Fruit fly (Drosophila melanogaster) whole organism, embryonic: ENCODE measurements around the gene CG11052.

ENCODE experiments used
- Asciz ChIP-seq: fragments of 200-800 bp; sonication (Bioruptor generic); optimal IDR thresholded peaks from 2 replicates; lab custom pipeline; 2017; ENCODE audit warnings: missing biosample characterization, mild to moderate bottlenecking, missing genetic modification characterization, missing genetic modification reagents
- Blimp-1 ChIP-seq: fragments of 200-800 bp; sonication (Bioruptor generic); optimal IDR thresholded peaks from 3 replicates; lab custom pipeline; 2018; ENCODE audit warnings: missing biosample characterization, missing genetic modification characterization, mild to moderate bottlenecking, moderate library complexity, missing genetic modification reagents
- CG1024 ChIP-seq: fragments of 200-800 bp; sonication (Bioruptor generic); IDR thresholded peaks from 2 replicates; pipeline ENCODE4 v1.3.6; 2022; ENCODE audit warnings: missing biosample characterization, missing genetic modification characterization
- CG10979 ChIP-seq: fragments of 200-800 bp; sonication (Bioruptor generic); optimal IDR thresholded peaks from 2 replicates; lab custom pipeline; 2018; ENCODE audit warnings: missing biosample characterization, mild to moderate bottlenecking, missing genetic modification characterization, moderate library complexity
- CG12299 ChIP-seq: fragments of 200-800 bp; sonication (Bioruptor generic); optimal IDR thresholded peaks from 2 replicates; lab custom pipeline; 2018; ENCODE audit warnings: missing biosample characterization, mild to moderate bottlenecking, missing genetic modification characterization
- CG17361 ChIP-seq: fragments of 200-800 bp; sonication (Bioruptor generic); IDR thresholded peaks from 3 replicates; pipeline ENCODE4 v1.3.6; 2022; ENCODE audit warnings: missing biosample characterization, missing genetic modification characterization
- CG17829 ChIP-seq: fragments of 200-800 bp; optimal IDR thresholded peaks from 2 replicates; lab custom pipeline; 2019; ENCODE audit warnings: missing biosample characterization, mild to moderate bottlenecking, missing genetic modification characterization, moderate library complexity
- CG18262 ChIP-seq: fragments of 200-800 bp; optimal IDR thresholded peaks from 3 replicates; lab custom pipeline; 2019; ENCODE audit warnings: missing biosample characterization, mild to moderate bottlenecking, missing genetic modification characterization, moderate library complexity
- CG32772 ChIP-seq: fragments of 200-800 bp; sonication (Bioruptor generic); IDR thresholded peaks from 2 replicates; pipeline ENCODE4 v1.3.6; 2022; ENCODE audit warnings: missing biosample characterization, missing genetic modification characterization
- CG3847 ChIP-seq: fragments of 200-800 bp; sonication (Bioruptor generic); IDR thresholded peaks from 2 replicates; pipeline ENCODE4 v1.3.6; 2022; ENCODE audit warnings: missing biosample characterization, missing genetic modification characterization
- CG6254 ChIP-seq: fragments of 200-800 bp; sonication (Bioruptor generic); optimal IDR thresholded peaks from 3 replicates; lab custom pipeline; 2017; ENCODE audit warnings: mild to moderate bottlenecking, missing biosample characterization, missing genetic modification reagents, missing genetic modification characterization
- CG7745 ChIP-seq: fragments of 200-800 bp; sonication (Bioruptor generic); optimal IDR thresholded peaks from 2 replicates; lab custom pipeline; 2018; ENCODE audit warnings: missing biosample characterization, mild to moderate bottlenecking, missing genetic modification characterization, moderate library complexity
- CG9609 ChIP-seq: fragments of 200-800 bp; sonication (Bioruptor generic); optimal IDR thresholded peaks from 3 replicates; lab custom pipeline; 2016; ENCODE audit warnings: missing biosample characterization, missing genetic modification characterization
- D ChIP-seq, 2 experiments: fragments of 200-800 bp in 1 of 2; fragments of >200 bp in 1 of 2; sonication (Bioruptor generic) in 1 of 2; optimal IDR thresholded peaks; 2 replicates in 1 of 2; 3 replicates in 1 of 2; lab custom pipeline; 2017; ENCODE audit warnings: mild to moderate bottlenecking in 1 of 2, missing biosample characterization in 1 of 2, missing genetic modification characterization in 1 of 2, missing genetic modification reagents in 1 of 2
- Dbx ChIP-seq: fragments of 200-800 bp; sonication (Bioruptor generic); IDR thresholded peaks from 3 replicates; pipeline ENCODE4 v1.3.6; 2022; ENCODE audit warnings: missing biosample characterization, missing genetic modification characterization
- Deaf1 ChIP-seq: fragments of 200-800 bp; optimal IDR thresholded peaks from 3 replicates; lab custom pipeline; 2019; ENCODE audit warnings: missing biosample characterization, mild to moderate bottlenecking, missing genetic modification characterization, moderate library complexity
- Doc3 ChIP-seq: fragments of 200-800 bp; sonication (Bioruptor generic); IDR thresholded peaks from 3 replicates; pipeline ENCODE4 v1.3.6; 2022; ENCODE audit warnings: missing biosample characterization, missing genetic modification characterization; ENCODE audit not compliant: partially characterized antibody
- E2f1 ChIP-seq: fragments of 200-800 bp; sonication (Bioruptor generic); IDR thresholded peaks from 2 replicates; pipeline ENCODE4 v1.3.6; 2022; ENCODE audit warnings: missing biosample characterization, missing genetic modification characterization
- Fer3 ChIP-seq: fragments of 200-800 bp; sonication (Bioruptor generic); optimal IDR thresholded peaks from 2 replicates; lab custom pipeline; 2018; ENCODE audit warnings: missing biosample characterization, mild to moderate bottlenecking, missing genetic modification characterization, moderate library complexity
- GATAe ChIP-seq: fragments of 200-800 bp; sonication (Bioruptor generic); conservative IDR thresholded peaks from 2 replicates; pipeline ENCODE4 v1.3.6; 2022; ENCODE audit warnings: missing biosample characterization, missing genetic modification characterization
- H2.0 ChIP-seq: fragments of 200-800 bp; sonication (Bioruptor generic); IDR thresholded peaks from 2 replicates; pipeline ENCODE4 v1.3.6; 2022; ENCODE audit warnings: missing biosample characterization, missing genetic modification characterization
- HLH3B ChIP-seq: fragments of 200-800 bp; sonication (Bioruptor generic); IDR thresholded peaks from 2 replicates; pipeline ENCODE4 v1.3.6; 2022; ENCODE audit warnings: missing biosample characterization, missing genetic modification characterization
- Hr51 ChIP-seq, 2 experiments: fragments of 200-800 bp; sonication (Bioruptor generic); optimal IDR thresholded peaks; 2 replicates in 1 of 2; 3 replicates in 1 of 2; lab custom pipeline; 2016 to 2018; ENCODE audit warnings: missing biosample characterization in 2 of 2, missing genetic modification characterization in 2 of 2, mild to moderate bottlenecking in 1 of 2, moderate library complexity in 1 of 2
- Hr78 ChIP-seq, 2 experiments: fragments of 200-800 bp in 1 of 2; fragments of >200 bp in 1 of 2; sonication (Bioruptor generic) in 1 of 2; optimal IDR thresholded peaks; 2 replicates each; lab custom pipeline; 2017 to 2019; ENCODE audit warnings: missing biosample characterization in 2 of 2, missing genetic modification characterization in 2 of 2, mild to moderate bottlenecking in 1 of 2, moderate library complexity in 1 of 2
- Max ChIP-seq: fragments of 200-800 bp; sonication (Bioruptor generic); optimal IDR thresholded peaks from 2 replicates; lab custom pipeline; 2016; ENCODE audit warnings: missing biosample characterization, mild to moderate bottlenecking, missing genetic modification characterization
- Med ChIP-seq: fragments of 200-800 bp; sonication (Bioruptor generic); peaks from one replicate; lab custom pipeline; 2016; ENCODE audit warnings: missing biosample characterization, missing genetic modification characterization, mild to moderate bottlenecking, inconsistent platforms, moderate library complexity
- Ssrp ChIP-seq: fragments of 200-800 bp; sonication (Bioruptor generic); optimal IDR thresholded peaks from 2 replicates; lab custom pipeline; 2018; ENCODE audit warnings: missing biosample characterization, mild to moderate bottlenecking, missing genetic modification characterization, moderate library complexity
- aop ChIP-seq: fragments of 200-800 bp; sonication (Bioruptor generic); IDR thresholded peaks from 2 replicates; pipeline ENCODE4 v1.3.6; 2022; ENCODE audit warnings: missing biosample characterization, missing genetic modification characterization
- az2 ChIP-seq: fragments of 200-800 bp; sonication (Bioruptor generic); optimal IDR thresholded peaks from 3 replicates; lab custom pipeline; 2016; ENCODE audit warnings: missing biosample characterization, missing genetic modification characterization
- br ChIP-seq: fragments of >200 bp; optimal IDR thresholded peaks from 2 replicates; lab custom pipeline; 2017
- bsh ChIP-seq, 2 experiments: fragments of 200-800 bp; sonication (Bioruptor generic); optimal IDR thresholded peaks; 2 replicates each; lab custom pipeline; 2017 to 2018; ENCODE audit warnings: mild to moderate bottlenecking in 2 of 2, missing biosample characterization in 2 of 2, missing genetic modification characterization in 2 of 2, moderate library complexity in 1 of 2
- cas ChIP-seq: fragments of 200-800 bp; sonication (Bioruptor generic); IDR thresholded peaks from 2 replicates; pipeline ENCODE4 v1.3.6; 2022; ENCODE audit warnings: missing biosample characterization, missing genetic modification characterization
- caup ChIP-seq: fragments of 200-800 bp; sonication (Bioruptor generic); optimal IDR thresholded peaks from 3 replicates; lab custom pipeline; 2017; ENCODE audit warnings: missing biosample characterization, mild to moderate bottlenecking, missing genetic modification characterization, moderate library complexity; ENCODE audit not compliant: severe bottlenecking
- dmrt99B ChIP-seq: fragments of 200-800 bp; sonication (Bioruptor generic); optimal IDR thresholded peaks from 2 replicates; lab custom pipeline; 2018; ENCODE audit warnings: missing biosample characterization, mild to moderate bottlenecking, missing genetic modification characterization, moderate library complexity
- ems ChIP-seq: fragments of 200-800 bp; sonication (Bioruptor generic); optimal IDR thresholded peaks from 3 replicates; lab custom pipeline; 2016; ENCODE audit warnings: missing biosample characterization, missing genetic modification characterization
- esg ChIP-seq: fragments of 200-800 bp; sonication (Bioruptor generic); conservative IDR thresholded peaks from 2 replicates; pipeline ENCODE4 v1.3.6; 2022; ENCODE audit warnings: missing biosample characterization, missing genetic modification characterization
- gem ChIP-seq: fragments of 200-800 bp; sonication (Bioruptor generic); optimal IDR thresholded peaks from 2 replicates; lab custom pipeline; 2019; ENCODE audit warnings: missing biosample characterization, mild to moderate bottlenecking, missing genetic modification characterization, moderate library complexity
- ind ChIP-seq: fragments of 200-800 bp; sonication (Bioruptor generic); optimal IDR thresholded peaks from 3 replicates; lab custom pipeline; 2016; ENCODE audit warnings: missing biosample characterization, missing genetic modification characterization
- klu ChIP-seq: fragments of 200-800 bp; sonication (Bioruptor generic); IDR thresholded peaks from 2 replicates; pipeline ENCODE4 v1.3.6; 2022; ENCODE audit warnings: missing biosample characterization, missing genetic modification characterization
- mirr ChIP-seq: fragments of 200-800 bp; sonication (Bioruptor generic); optimal IDR thresholded peaks from 3 replicates; lab custom pipeline; 2018; ENCODE audit warnings: missing biosample characterization, mild to moderate bottlenecking, missing genetic modification characterization
- mld ChIP-seq: fragments of 200-800 bp; sonication (Bioruptor generic); IDR thresholded peaks from 3 replicates; pipeline ENCODE4 v1.3.6; 2022; ENCODE audit warnings: missing biosample characterization, missing genetic modification characterization; ENCODE audit not compliant: partially characterized antibody
- prd ChIP-seq, 3 experiments: fragments of >200 bp in 2 of 3; fragments of 200-800 bp in 1 of 3; sonication (Bioruptor generic) in 1 of 3; optimal IDR thresholded peaks in 2 of 3; IDR thresholded peaks in 1 of 3; 2 replicates in 2 of 3; 3 replicates in 1 of 3; pipeline versions ENCODE4 v1.3.6 to Lab custom; 2017 to 2022; ENCODE audit warnings: missing biosample characterization in 1 of 3, missing genetic modification characterization in 1 of 3
- sd ChIP-seq: fragments of 200-800 bp; sonication (Bioruptor generic); optimal IDR thresholded peaks from 3 replicates; lab custom pipeline; 2018; ENCODE audit warnings: missing biosample characterization, mild to moderate bottlenecking, missing genetic modification characterization, moderate library complexity
- sens ChIP-seq: fragments of 200-800 bp; sonication (Bioruptor generic); peaks from one replicate; lab custom pipeline; 2016; ENCODE audit warnings: missing biosample characterization, missing genetic modification characterization
- sima ChIP-seq: fragments of 200-800 bp; sonication (Bioruptor generic); optimal IDR thresholded peaks from 2 replicates; lab custom pipeline; 2016; ENCODE audit warnings: missing biosample characterization, missing genetic modification characterization
- slp2 ChIP-seq: fragments of 200-800 bp; sonication (Bioruptor generic); optimal IDR thresholded peaks from 2 replicates; lab custom pipeline; 2016; ENCODE audit warnings: missing biosample characterization, missing genetic modification characterization
- ssp ChIP-seq: fragments of 200-800 bp; sonication (Bioruptor generic); IDR thresholded peaks from 2 replicates; pipeline ENCODE4 v1.3.6; 2022; ENCODE audit warnings: missing biosample characterization, missing genetic modification characterization
- tin ChIP-seq: fragments of 200-800 bp; sonication (Bioruptor generic); optimal IDR thresholded peaks from 3 replicates; lab custom pipeline; 2016; ENCODE audit warnings: missing biosample characterization, missing genetic modification characterization
- wor ChIP-seq: fragments of 200-800 bp; sonication (Bioruptor generic); IDR thresholded peaks from 2 replicates; pipeline ENCODE4 v1.3.6; 2022; ENCODE audit warnings: missing biosample characterization, missing genetic modification characterization

The CG11052 gene

DNA sequence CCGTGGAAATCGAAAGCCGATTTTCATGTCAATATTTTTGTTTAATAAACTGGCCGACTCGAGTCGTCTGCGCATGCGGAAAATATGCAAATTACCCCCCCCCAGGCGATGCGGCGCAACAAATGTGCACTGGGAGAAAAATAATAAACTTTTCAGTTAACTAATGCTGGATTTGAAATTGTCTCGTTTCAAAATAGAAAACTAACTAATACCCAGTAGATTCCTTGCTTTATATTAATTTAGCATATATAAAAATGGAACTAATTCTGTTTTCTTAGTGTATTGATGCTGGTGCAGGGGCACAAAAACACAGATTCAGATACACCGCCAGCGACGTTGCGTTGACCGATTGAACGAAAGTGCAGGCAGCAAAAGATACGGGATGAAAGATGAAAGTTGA lies 28.8 kb upstream of the CG11052 start (continued):
- TF ChIP-seq gem (tag; lab: Kevin White, UChicago), result peak; percentile 32
- peak; percentile 77 for TF ChIP-seq Blimp-1 (GFP tag; lab: Kevin White, UChicago)
- TF ChIP-seq CG9609 (GFP tag; lab: Kevin White, UChicago), result no peak
- peak; percentile 12; the same call in 1 of the 2 replicates for TF ChIP-seq H2.0
- TF ChIP-seq CG6254, result peak; percentile 9
- TF ChIP-seq ssp, result 0 out of 2 replicates have a peak, but pooled peaks have one; percentile 27
- no peak for TF ChIP-seq sima (GFP tag; lab: Kevin White, UChicago)
- no peak for TF ChIP-seq Hr78 (GFP tag; optimal IDR thresholded peaks at IDR 0.05; lab: Kevin White, UChicago)
- peak; percentile 41 for TF ChIP-seq dmrt99B (tag; lab: Kevin White, UChicago)
- TF ChIP-seq az2 (GFP tag; lab: Kevin White, UChicago), result peak; percentile 11
- TF ChIP-seq HLH3B, result 0 out of 2 replicates have a peak, but pooled peaks have one; percentile 11
- peak in 1 of 2 experiments; percentile 51 for TF ChIP-seq bsh (GFP tag; optimal IDR thresholded peaks at IDR 0.05; lab: Kevin White, UChicago)
- no peak for TF ChIP-seq CG12299 (tag; lab: Kevin White, UChicago)
- no peak for TF ChIP-seq ems (GFP tag; lab: Kevin White, UChicago)
- TF ChIP-seq Fer3 (tag; lab: Kevin White, UChicago), result no peak
- TF ChIP-seq Dbx (GFP tag; lab: Robert Waterston, UW), result no peak
- TF ChIP-seq CG1024 (GFP tag; lab: Robert Waterston, UW), result peak; percentile 55
- no peak for TF ChIP-seq Med
- TF ChIP-seq CG17361 (GFP tag; lab: Robert Waterston, UW), result peak; percentile 23; the same call in 1 of the 3 replicates
- no peak for TF ChIP-seq prd (optimal IDR thresholded peaks at IDR 0.05; lab: Kevin White, UChicago)
- TF ChIP-seq prd (GFP tag; IDR thresholded peaks at IDR 0.05; lab: Robert Waterston, UW), result peak; percentile 51; the same call in 1 of the 3 replicates
- TF ChIP-seq CG32772 (GFP tag; lab: Robert Waterston, UW), result peak; percentile 50
- no peak for TF ChIP-seq CG3847 (GFP tag; lab: Robert Waterston, UW)
- no peak for TF ChIP-seq caup (GFP tag; lab: Kevin White, UChicago)
- TF ChIP-seq mirr, result no peak
- peak; percentile 7; the same call in 1 of the 2 replicates for TF ChIP-seq E2f1 (GFP tag; lab: Robert Waterston, UW)
- TF ChIP-seq esg, result 0 out of 2 replicates have a peak, but pooled peaks have one; percentile 11
- TF ChIP-seq sd (tag; lab: Kevin White, UChicago), result no peak
- no peak for TF ChIP-seq br
- TF ChIP-seq Deaf1, result no peak
- TF ChIP-seq GATAe, result no peak
- peak; percentile 53 for TF ChIP-seq CG18262
- no peak for TF ChIP-seq Hr51 (GFP tag; optimal IDR thresholded peaks at IDR 0.05; lab: Kevin White, UChicago)
- no peak for TF ChIP-seq mld (GFP tag; lab: Robert Waterston, UW)
- TF ChIP-seq cas (GFP tag; lab: Robert Waterston, UW), result no peak
- TF ChIP-seq Ssrp (tag; lab: Kevin White, UChicago), result peak; percentile 10
- TF ChIP-seq ind (GFP tag; lab: Kevin White, UChicago), result peak; percentile 6
- no peak for TF ChIP-seq slp2 (GFP tag; lab: Kevin White, UChicago)
- peak; percentile 75 for TF ChIP-seq sens (GFP tag; lab: Kevin White, UChicago)
- peak; percentile 60 for TF ChIP-seq CG10979
- no peak for TF ChIP-seq aop (GFP tag; lab: Robert Waterston, UW)
- TF ChIP-seq tin (GFP tag; lab: Kevin White, UChicago), result peak; percentile 15
- TF ChIP-seq Asciz (GFP tag; lab: Kevin White, UChicago), result peak; percentile 36
- TF ChIP-seq Max (GFP tag; lab: Kevin White, UChicago), result no peak
- TF ChIP-seq CG17829 (tag; lab: Kevin White, UChicago), result peak; percentile 20
- TF ChIP-seq wor (GFP tag; lab: Robert Waterston, UW), result no peak
- TF ChIP-seq D (optimal IDR thresholded peaks at IDR 0.05; lab: Kevin White, UChicago), result no peak
- peak; percentile 2 for TF ChIP-seq D (GFP tag; optimal IDR thresholded peaks at IDR 0.05; lab: Kevin White, UChicago)
- TF ChIP-seq Doc3 (GFP tag; lab: Robert Waterston, UW), result no peak
- no peak for TF ChIP-seq CG7745 (tag; lab: Kevin White, UChicago)
- no peak for TF ChIP-seq klu (GFP tag; lab: Robert Waterston, UW)
